Worm (Caenorhabditis elegans) whole organism, L3 larva: Measurements from ENCODE around the gene T01G6.1.
A peak's percentile ranks its signal among the peaks of the same experiment; 100 is the strongest.

Experiments used
- R02D3.7 ChIP-seq: fragments of 150-350 bp; optimal IDR thresholded peaks from 2 replicates; lab custom pipeline; 2014; ENCODE audit warnings: missing biosample characterization, missing genetic modification characterization
- ZK546.5 ChIP-seq: sonication (generic microtip); optimal IDR thresholded peaks from 2 replicates; lab custom pipeline; 2017; ENCODE audit warnings: missing biosample characterization, missing genetic modification characterization
- ama-1 ChIP-seq: fragments of 150-350 bp; optimal IDR thresholded peaks from 2 replicates; lab custom pipeline; 2018
- ceh-16 ChIP-seq: sonication (generic microtip); optimal IDR thresholded peaks from 2 replicates; lab custom pipeline; 2017; ENCODE audit warnings: missing biosample characterization, missing genetic modification characterization
- ceh-28 ChIP-seq: fragments of 150-350 bp; optimal IDR thresholded peaks from 2 replicates; lab custom pipeline; 2014; ENCODE audit warnings: missing biosample characterization, missing genetic modification reagents, missing genetic modification characterization
- ceh-82 ChIP-seq: fragments of 150-350 bp; optimal IDR thresholded peaks from 2 replicates; lab custom pipeline; 2014; ENCODE audit warnings: missing biosample characterization, missing genetic modification characterization
- daf-12 ChIP-seq: fragments of 150-350 bp; optimal IDR thresholded peaks from 2 replicates; lab custom pipeline; 2014; ENCODE audit warnings: missing biosample characterization, missing genetic modification reagents, missing genetic modification characterization
- egl-27 ChIP-seq: sonication (generic microtip); optimal IDR thresholded peaks from 4 replicates; lab custom pipeline; 2017; ENCODE audit warnings: missing biosample characterization, missing genetic modification reagents, missing genetic modification characterization
- egl-5 ChIP-seq: fragments of 150-350 bp; optimal IDR thresholded peaks from 2 replicates; lab custom pipeline; 2017; ENCODE audit warnings: missing biosample characterization, missing genetic modification reagents, missing genetic modification characterization, inconsistent platforms
- elt-2 ChIP-seq: sonication (generic microtip); optimal IDR thresholded peaks from 2 replicates; lab custom pipeline; 2016; ENCODE audit warnings: missing genetic modification reagents, mild to moderate bottlenecking, missing genetic modification characterization, missing compliant biosample characterization
- eor-1 ChIP-seq, 2 experiments: fragments of 150-350 bp; optimal IDR thresholded peaks; 2 replicates each; lab custom pipeline; 2014 to 2018; ENCODE audit warnings: missing biosample characterization in 2 of 2, missing genetic modification characterization in 2 of 2
- fkh-10 ChIP-seq: sonication (generic microtip); optimal IDR thresholded peaks from 2 replicates; lab custom pipeline; 2017; ENCODE audit warnings: missing biosample characterization, missing genetic modification reagents, missing genetic modification characterization
- fos-1 ChIP-seq: fragments of 150-350 bp; optimal IDR thresholded peaks from 2 replicates; lab custom pipeline; 2014; ENCODE audit warnings: missing biosample characterization, missing genetic modification characterization
- lin-39 ChIP-seq: fragments of 150-350 bp; optimal IDR thresholded peaks from 2 replicates; lab custom pipeline; 2018; ENCODE audit warnings: missing biosample characterization, missing genetic modification reagents, missing genetic modification characterization
- lsy-12 ChIP-seq: sonication (generic microtip); optimal IDR thresholded peaks from 2 replicates; lab custom pipeline; 2016; ENCODE audit warnings: mild to moderate bottlenecking, missing genetic modification characterization, missing compliant biosample characterization
- mdl-1 ChIP-seq: fragments of 150-350 bp; optimal IDR thresholded peaks from 2 replicates; lab custom pipeline; 2014; ENCODE audit warnings: missing biosample characterization, missing genetic modification characterization
- mml-1 ChIP-seq: fragments of 150-350 bp; sonication (generic microtip); optimal IDR thresholded peaks from 3 replicates; lab custom pipeline; 2014; ENCODE audit warnings: missing biosample characterization, missing genetic modification characterization
- nhr-11 ChIP-seq: fragments of 150-350 bp; optimal IDR thresholded peaks from 2 replicates; lab custom pipeline; 2014; ENCODE audit warnings: missing biosample characterization, missing genetic modification characterization
- nhr-12 ChIP-seq: fragments of 150-350 bp; optimal IDR thresholded peaks from 2 replicates; lab custom pipeline; 2014; ENCODE audit warnings: missing biosample characterization, missing genetic modification characterization
- nhr-23 ChIP-seq: fragments of 150-350 bp; optimal IDR thresholded peaks from 2 replicates; lab custom pipeline; 2014; ENCODE audit warnings: missing biosample characterization, missing genetic modification reagents, missing genetic modification characterization
- nhr-237 ChIP-seq: fragments of 150-350 bp; optimal IDR thresholded peaks from 2 replicates; lab custom pipeline; 2014; ENCODE audit warnings: missing biosample characterization, missing genetic modification characterization
- nhr-25 ChIP-seq: sonication (generic microtip); optimal IDR thresholded peaks from 2 replicates; lab custom pipeline; 2017; ENCODE audit warnings: missing biosample characterization, missing genetic modification characterization
- nhr-43 ChIP-seq: sonication (generic microtip); optimal IDR thresholded peaks from 2 replicates; lab custom pipeline; 2016; ENCODE audit warnings: mild to moderate bottlenecking, missing genetic modification characterization, missing compliant biosample characterization; ENCODE audit not compliant: poor library complexity, severe bottlenecking
- nhr-76 ChIP-seq: fragments of 150-350 bp; sonication (generic microtip); optimal IDR thresholded peaks from 5 replicates; lab custom pipeline; 2014; ENCODE audit warnings: missing biosample characterization, missing genetic modification characterization
- nhr-77 ChIP-seq: fragments of 150-350 bp; optimal IDR thresholded peaks from 2 replicates; lab custom pipeline; 2014; ENCODE audit warnings: missing biosample characterization, missing genetic modification characterization
- pha-4 ChIP-seq: fragments of 150-350 bp; optimal IDR thresholded peaks from 2 replicates; lab custom pipeline; 2014; ENCODE audit warnings: missing biosample characterization, missing genetic modification reagents, missing genetic modification characterization
- pqm-1 ChIP-seq: fragments of 150-350 bp; optimal IDR thresholded peaks from 2 replicates; lab custom pipeline; 2017; ENCODE audit warnings: missing biosample characterization, missing genetic modification characterization, inconsistent platforms
- sea-2 ChIP-seq: fragments of 150-350 bp; sonication (generic microtip); optimal IDR thresholded peaks from 4 replicates; lab custom pipeline; 2014; ENCODE audit warnings: missing biosample characterization, missing genetic modification reagents, missing genetic modification characterization
- snpc-4 ChIP-seq: fragments of 150-350 bp; optimal IDR thresholded peaks from 2 replicates; lab custom pipeline; 2014; ENCODE audit warnings: missing biosample characterization, missing genetic modification characterization
- zag-1 ChIP-seq: fragments of 150-350 bp; optimal IDR thresholded peaks from 2 replicates; lab custom pipeline; 2014; ENCODE audit warnings: missing biosample characterization, missing genetic modification characterization
- ztf-11 ChIP-seq: fragments of 150-350 bp; optimal IDR thresholded peaks from 2 replicates; lab custom pipeline; 2014; ENCODE audit warnings: missing biosample characterization, missing genetic modification characterization
- ztf-4 ChIP-seq: fragments of 150-350 bp; optimal IDR thresholded peaks from 2 replicates; lab custom pipeline; 2014; ENCODE audit warnings: missing biosample characterization, missing genetic modification characterization

Gene T01G6.1

ce11 chrV:512420-512819, 14.9 kb downstream of the T01G6.1 start, which contains the start of gene srh-37:
srh-37 (minus strand) TSS chrV:512520.
- no peak for TF ChIP-seq nhr-11
- TF ChIP-seq mml-1 (tag; lab: Kevin White, UChicago), result no peak
- TF ChIP-seq nhr-43 (tag; lab: Kevin White, UChicago), result no peak
- TF ChIP-seq nhr-23 (tag; lab: Kevin White, UChicago), result no peak
- no peak for TF ChIP-seq nhr-25 (tag; lab: Kevin White, UChicago)
- no peak for TF ChIP-seq fos-1 (tag; lab: Kevin White, UChicago)
- no peak for TF ChIP-seq lsy-12 (tag; lab: Kevin White, UChicago)
- TF ChIP-seq eor-1 (tag; optimal IDR thresholded peaks at IDR 0.05; lab: Kevin White, UChicago), result no peak
- no peak for TF ChIP-seq mdl-1 (tag; lab: Kevin White, UChicago)
- no peak for TF ChIP-seq lin-39 (tag; lab: Kevin White, UChicago)

ce11 chrV:519445-519844, 21.9 kb downstream of the T01G6.1 start, which contains the start of gene nhr-210:
nhr-210 (minus strand) TSS chrV:519545.
- TF ChIP-seq nhr-77 (tag; lab: Kevin White, UChicago) (no peak), lsy-12 (tag; lab: Kevin White, UChicago) (no peak), elt-2 (peak; percentile 13), ZK546.5 (tag; lab: Kevin White, UChicago) (no peak), nhr-76 (no peak)

ce11 chrV:521517-521916, 24.0 kb downstream of the T01G6.1 start, which contains the start of gene srw-107:
srw-107 (minus strand) TSS chrV:521617.
- TF ChIP-seq ceh-28 (tag; lab: Kevin White, UChicago) (no peak), daf-12 (tag; lab: Kevin White, UChicago) (no peak), egl-5 (tag; lab: Kevin White, UChicago) (no peak), mml-1 (tag; lab: Kevin White, UChicago) (no peak), nhr-25 (tag; lab: Kevin White, UChicago) (no peak), R02D3.7 (tag; lab: Kevin White, UChicago) (no peak), ztf-4 (no peak), ceh-82 (tag; lab: Kevin White, UChicago) (no peak), zag-1 (tag; lab: Kevin White, UChicago) (no peak), lin-39 (tag; lab: Kevin White, UChicago) (no peak), sea-2 (GFP tag; lab: Kevin White, UChicago) (no peak), egl-27 (no peak), mdl-1 (tag; lab: Kevin White, UChicago) (no peak), nhr-76 (no peak), nhr-11 (no peak), snpc-4 (tag; lab: Kevin White, UChicago) (no peak)

ce11 chrV:524058-524457, 26.6 kb downstream of the T01G6.1 start, which contains the start of gene lipl-3:
lipl-3 (minus strand) TSS chrV:524218.
- peak; percentile 53 for TF ChIP-seq pqm-1 (tag; lab: Kevin White, UChicago)
- peak; percentile 43 for TF ChIP-seq elt-2
- no peak for TF ChIP-seq nhr-11

ce11 chrV:525040-525439, 27.5 kb downstream of the T01G6.1 start, which contains the start of gene R11G11.16:
R11G11.16 (minus strand) TSS chrV:525140.
- TF ChIP-seq pha-4 (tag; lab: Kevin White, UChicago) (no peak), nhr-77 (tag; lab: Kevin White, UChicago) (no peak)

ce11 chrV:527602-528001, 30.1 kb downstream of the T01G6.1 start, which contains the start of gene srw-108:
srw-108 (plus strand) TSS chrV:527902.
- TF ChIP-seq ama-1 (no peak), nhr-11 (no peak), ceh-16 (tag; lab: Kevin White, UChicago) (no peak), nhr-23 (tag; lab: Kevin White, UChicago) (no peak), sea-2 (GFP tag; lab: Kevin White, UChicago) (no peak), nhr-237 (tag; lab: Kevin White, UChicago) (no peak), nhr-12 (tag; lab: Kevin White, UChicago) (no peak), mdl-1 (tag; lab: Kevin White, UChicago) (no peak), nhr-77 (tag; lab: Kevin White, UChicago) (no peak), snpc-4 (tag; lab: Kevin White, UChicago) (no peak), ztf-11 (tag; lab: Kevin White, UChicago) (no peak), fkh-10 (GFP tag; lab: Kevin White, UChicago) (no peak), egl-5 (tag; lab: Kevin White, UChicago) (no peak)
